Worm (Caenorhabditis elegans): ENCODE results near the gene R148.4.

Gene R148.4

ce11 chrIII:3171382-3171781 is at the start of gene R148.4:
Gene R148.4 (plus strand): TSS chrIII:3171592.
- peak; percentile 67 for TF ChIP-seq lin-54 (GFP tag; optimal IDR thresholded peaks at IDR 0.05)
- TF ChIP-seq hsf-1 (GFP tag; IDR thresholded peaks at IDR 0.05) = 0 out of 2 replicates have a peak, but pooled peaks have one; percentile 46
- TF ChIP-seq dpl-1 (GFP tag; optimal IDR thresholded peaks at IDR 0.05) = peak; percentile 51
- 0 out of 2 replicates have a peak, but pooled peaks have one; percentile 32 for TF ChIP-seq ekl-4 (GFP tag; IDR thresholded peaks at IDR 0.05)
- peak; percentile 63 for TF ChIP-seq mcd-1 (GFP tag; IDR thresholded peaks at IDR 0.05)
- TF ChIP-seq xnd-1 (tag; optimal IDR thresholded peaks at IDR 0.05) = peak; percentile 96
- peak; percentile 97 for TF ChIP-seq F33H1.4 (GFP tag; IDR thresholded peaks at IDR 0.05)
- TF ChIP-seq ets-4 (GFP tag; optimal IDR thresholded peaks at IDR 0.05) = no peak
- peak; percentile 58 for TF ChIP-seq snpc-3.4 (tag; optimal IDR thresholded peaks at IDR 0.05)
- no peak for TF ChIP-seq lin-26 (GFP tag; IDR thresholded peaks at IDR 0.05)
- TF ChIP-seq D2030.7 (GFP tag; IDR thresholded peaks at IDR 0.05) = peak; percentile 87
- no peak for TF ChIP-seq mxl-1 (tag; optimal IDR thresholded peaks at IDR 0.05)
- peak; percentile 72 for TF ChIP-seq efl-1 (GFP tag; optimal IDR thresholded peaks at IDR 0.05)
- peak; percentile 95 for TF ChIP-seq madf-6 (GFP tag; IDR thresholded peaks at IDR 0.05)
- peak; percentile 61; the same call in 1 of the 2 replicates for TF ChIP-seq pbrm-1 (GFP tag; IDR thresholded peaks at IDR 0.05)
- peak; percentile 50 for TF ChIP-seq hmg-1.2 (GFP tag; IDR thresholded peaks at IDR 0.05)
- no peak for TF ChIP-seq aptf-2 (GFP tag; conservative IDR thresholded peaks at IDR 0.05)
- no peak for TF ChIP-seq cebp-2 (GFP tag; IDR thresholded peaks at IDR 0.05)
- peak; percentile 89 for TF ChIP-seq madf-8 (GFP tag; conservative IDR thresholded peaks at IDR 0.05)
- TF ChIP-seq tbp1 (GFP tag; optimal IDR thresholded peaks at IDR 0.05) = peak; percentile 54
- TF ChIP-seq lsl-1 (GFP tag; optimal IDR thresholded peaks at IDR 0.05) = peak; percentile 98
- peak; percentile 73 for TF ChIP-seq dox-1 (GFP tag; IDR thresholded peaks at IDR 0.05)
- TF ChIP-seq ceh-91 (GFP tag; IDR thresholded peaks at IDR 0.05) = peak; percentile 88
- TF ChIP-seq ztf-18 (tag; optimal IDR thresholded peaks at IDR 0.05) = peak; percentile 52
- peak; percentile 39 for TF ChIP-seq him-1 (tag; optimal IDR thresholded peaks at IDR 0.05)
- TF ChIP-seq rcor-1 (GFP tag; IDR thresholded peaks at IDR 0.05) = 0 out of 2 replicates have a peak, but pooled peaks have one; percentile 25

ce11 chrIII:3124209-3124786 is 47.1 kb upstream of the R148.4 start:
- no peak for TF ChIP-seq hmg-1.2 (GFP tag; IDR thresholded peaks at IDR 0.05)

ce11 chrIII:3127074-3127596 is 44.3 kb upstream of the R148.4 start, which contains the start of gene nipa-1:
Gene nipa-1 (minus strand): TSS chrIII:3127124.
- TF ChIP-seq F37B4.10 (GFP tag; IDR thresholded peaks at IDR 0.05) (no peak), lir-1 (GFP tag; conservative IDR thresholded peaks at IDR 0.05) (no peak), him-1 (tag; optimal IDR thresholded peaks at IDR 0.05) (no peak), xnd-1 (tag; optimal IDR thresholded peaks at IDR 0.05) (peak; percentile 95), D2030.7 (GFP tag; IDR thresholded peaks at IDR 0.05) (peak; percentile 45), dpl-1 (GFP tag; optimal IDR thresholded peaks at IDR 0.05) (peak; percentile 20), lsl-1 (GFP tag; optimal IDR thresholded peaks at IDR 0.05) (peak; percentile 96), bed-2 (GFP tag; IDR thresholded peaks at IDR 0.05) (no peak), ama-1 (optimal IDR thresholded peaks at IDR 0.05) (no peak), ama-1 (GFP tag; optimal IDR thresholded peaks at IDR 0.05) (no peak), ztf-28 (GFP tag; IDR thresholded peaks at IDR 0.05) (no peak), K11D2.4 (GFP tag; IDR thresholded peaks at IDR 0.05) (no peak), mcd-1 (GFP tag; IDR thresholded peaks at IDR 0.05) (no peak), dox-1 (GFP tag; IDR thresholded peaks at IDR 0.05) (no peak), lin-35 (GFP tag; optimal IDR thresholded peaks at IDR 0.05) (no peak), tbx-9 (tag; optimal IDR thresholded peaks at IDR 0.05; ENCODE audit: borderline replicate concordance) (no peak), B0035.1 (tag; optimal IDR thresholded peaks at IDR 0.05) (no peak), F33H1.4 (GFP tag; IDR thresholded peaks at IDR 0.05) (peak; percentile 90), ztf-22 (GFP tag; optimal IDR thresholded peaks at IDR 0.05) (no peak), pbrm-1 (GFP tag; IDR thresholded peaks at IDR 0.05) (no peak), lsy-27 (tag; optimal IDR thresholded peaks at IDR 0.05; ENCODE audit: borderline replicate concordance, insufficient read depth) (no peak), dpff-1 (tag; optimal IDR thresholded peaks at IDR 0.05) (no peak), ceh-91 (GFP tag; IDR thresholded peaks at IDR 0.05) (peak; percentile 6; the same call in 1 of the 2 replicates), madf-6 (GFP tag; IDR thresholded peaks at IDR 0.05) (peak; percentile 92), madf-8 (GFP tag; conservative IDR thresholded peaks at IDR 0.05) (peak; percentile 74), ZK185.1 (tag; optimal IDR thresholded peaks at IDR 0.05; ENCODE audit: poor library complexity, severe bottlenecking) (no peak), F10E7.11 (tag; optimal IDR thresholded peaks at IDR 0.05) (no peak), attf-5 (GFP tag; optimal IDR thresholded peaks at IDR 0.05) (no peak), F23B12.7 (tag; optimal IDR thresholded peaks at IDR 0.05; ENCODE audit: insufficient read depth) (no peak)
